Worm (Caenorhabditis elegans) whole organism, mixed stage, embryonic: ENCODE results near the gene K01G5.10.

Source experiments
- blmp-1 ChIP-seq: fragments of 150-350 bp; optimal IDR thresholded peaks from 2 replicates; lab custom pipeline; 2014; ENCODE audit warnings: missing biosample characterization, missing genetic modification characterization
- ceh-39 ChIP-seq: fragments of 150-350 bp; optimal IDR thresholded peaks from 2 replicates; lab custom pipeline; 2014; ENCODE audit warnings: missing biosample characterization, missing genetic modification characterization
- ceh-43 ChIP-seq: fragments of 200-800 bp; sonication (Bioruptor generic); optimal IDR thresholded peaks from 2 replicates; lab custom pipeline; 2018; ENCODE audit warnings: mild to moderate bottlenecking, missing genetic modification characterization, moderate library complexity, missing compliant biosample characterization
- ceh-83 ChIP-seq: fragments of 200-800 bp; sonication (Bioruptor generic); optimal IDR thresholded peaks from 2 replicates; lab custom pipeline; 2018; ENCODE audit warnings: mild to moderate bottlenecking, missing genetic modification characterization, missing compliant biosample characterization
- cnd-1 ChIP-seq: fragments of 200-800 bp; sonication (Bioruptor generic); optimal IDR thresholded peaks from 2 replicates; lab custom pipeline; 2018; ENCODE audit warnings: mild to moderate bottlenecking, missing genetic modification characterization, missing compliant biosample characterization
- drap-1 ChIP-seq: fragments of 200-800 bp; sonication (Bioruptor generic); optimal IDR thresholded peaks from 3 replicates; lab custom pipeline; 2018; ENCODE audit warnings: mild to moderate bottlenecking, missing genetic modification characterization, missing compliant biosample characterization
- elt-1 ChIP-seq: sonication (generic microtip); optimal IDR thresholded peaks from 2 replicates; lab custom pipeline; 2017; ENCODE audit warnings: missing genetic modification characterization, mild to moderate bottlenecking, missing compliant biosample characterization, antibody characterized with exemption, moderate library complexity, borderline replicate concordance; ENCODE audit not compliant: insufficient read depth
- flh-1 ChIP-seq: fragments of 200-800 bp; sonication (Bioruptor generic); optimal IDR thresholded peaks from 2 replicates; lab custom pipeline; 2018; ENCODE audit warnings: mild to moderate bottlenecking, missing genetic modification characterization, moderate library complexity, missing compliant biosample characterization
- lin-13 ChIP-seq: fragments of 150-350 bp; optimal IDR thresholded peaks from 2 replicates; lab custom pipeline; 2014; ENCODE audit warnings: missing biosample characterization, missing genetic modification characterization
- mab-5 ChIP-seq: fragments of 150-350 bp; optimal IDR thresholded peaks from 2 replicates; lab custom pipeline; 2014; ENCODE audit warnings: missing biosample characterization, missing genetic modification characterization
- nhr-12 ChIP-seq: fragments of 150-350 bp; optimal IDR thresholded peaks from 2 replicates; lab custom pipeline; 2014; ENCODE audit warnings: missing biosample characterization, missing genetic modification characterization
- nhr-2 ChIP-seq: fragments of 150-350 bp; optimal IDR thresholded peaks from 2 replicates; lab custom pipeline; 2014; ENCODE audit warnings: missing biosample characterization, missing genetic modification characterization
- nhr-237 ChIP-seq: fragments of 150-350 bp; optimal IDR thresholded peaks from 2 replicates; lab custom pipeline; 2014; ENCODE audit warnings: missing biosample characterization, missing genetic modification characterization
- nhr-76 ChIP-seq: sonication (generic microtip); optimal IDR thresholded peaks from 2 replicates; lab custom pipeline; 2017; ENCODE audit warnings: missing biosample characterization, missing genetic modification characterization
- pha-4 ChIP-seq: fragments of 150-350 bp; optimal IDR thresholded peaks from 2 replicates; lab custom pipeline; 2018; ENCODE audit warnings: missing biosample characterization, missing genetic modification reagents, missing genetic modification characterization
- snpc-4 ChIP-seq: fragments of 150-350 bp; optimal IDR thresholded peaks from 2 replicates; lab custom pipeline; 2014; ENCODE audit warnings: missing biosample characterization, missing genetic modification characterization
- unc-120 ChIP-seq: sonication (generic microtip); optimal IDR thresholded peaks from 2 replicates; lab custom pipeline; 2017; ENCODE audit warnings: missing genetic modification characterization, missing compliant biosample characterization; ENCODE audit not compliant: poor library complexity, severe bottlenecking
- unc-62 ChIP-seq: fragments of 150-350 bp; optimal IDR thresholded peaks from 2 replicates; lab custom pipeline; 2014; ENCODE audit warnings: missing biosample characterization, missing genetic modification reagents, missing genetic modification characterization
- zip-8 ChIP-seq: fragments of 150-350 bp; optimal IDR thresholded peaks from 2 replicates; lab custom pipeline; 2014; ENCODE audit warnings: missing biosample characterization, missing genetic modification characterization
- ztf-11 ChIP-seq: fragments of 150-350 bp; optimal IDR thresholded peaks from 2 replicates; lab custom pipeline; 2014; ENCODE audit warnings: missing biosample characterization, missing genetic modification characterization

The K01G5.10 gene

ce11 chrIII:10709676-10710075 lies 48.6 kb downstream of the K01G5.10 start:
- TF ChIP-seq drap-1 (GFP tag; lab: Kevin White, UChicago): no peak
- TF ChIP-seq elt-1 (tag; lab: Kevin White, UChicago): no peak
- TF ChIP-seq zip-8: peak; percentile 93
- TF ChIP-seq nhr-237 (tag; lab: Kevin White, UChicago): no peak
- TF ChIP-seq ztf-11 (tag; lab: Kevin White, UChicago): no peak
- TF ChIP-seq nhr-12: no peak
- TF ChIP-seq blmp-1 (tag; lab: Kevin White, UChicago): no peak
- TF ChIP-seq snpc-4 (tag; lab: Kevin White, UChicago): no peak

ce11 chrIII:10708484-10708883 lies 49.8 kb downstream of the K01G5.10 start:
- no peak for TF ChIP-seq nhr-76 (tag; lab: Kevin White, UChicago)
- no peak for TF ChIP-seq ceh-83 (GFP tag; lab: Kevin White, UChicago)
- TF ChIP-seq ceh-43: no peak
- TF ChIP-seq pha-4 (tag; lab: Kevin White, UChicago): no peak
- TF ChIP-seq nhr-12: no peak
- TF ChIP-seq cnd-1 (tag; lab: Kevin White, UChicago): no peak
- TF ChIP-seq mab-5 (tag; lab: Kevin White, UChicago): no peak
- no peak for TF ChIP-seq lin-13
- TF ChIP-seq snpc-4 (tag; lab: Kevin White, UChicago): no peak
- TF ChIP-seq ceh-39 (tag; lab: Kevin White, UChicago): no peak
- TF ChIP-seq flh-1: no peak
- TF ChIP-seq ztf-11 (tag; lab: Kevin White, UChicago): no peak
- TF ChIP-seq unc-120: no peak
- TF ChIP-seq unc-62 (GFP tag; lab: Kevin White, UChicago): no peak
- no peak for TF ChIP-seq nhr-2 (tag; lab: Kevin White, UChicago)
